Fruit fly (Drosophila melanogaster): ENCODE results near the gene NdufV3.

- no peak for TF ChIP-seq D1 (tag; optimal IDR thresholded peaks at IDR 0.05)
- TF ChIP-seq CG12605 (GFP tag; IDR thresholded peaks at IDR 0.05) = 0 out of 2 replicates have a peak, but pooled peaks have one; percentile 13
- TF ChIP-seq CG8301 (tag; optimal IDR thresholded peaks at IDR 0.05) = no peak
- no peak for TF ChIP-seq CG8159 (tag; optimal IDR thresholded peaks at IDR 0.05)
- 0 out of 3 replicates have a peak, but pooled peaks have one; percentile 17 for TF ChIP-seq fd96Ca (GFP tag; IDR thresholded peaks at IDR 0.05)
- TF ChIP-seq Pif1A (GFP tag; optimal IDR thresholded peaks at IDR 0.05) = no peak
- no peak for TF ChIP-seq CG10348 (GFP tag; IDR thresholded peaks at IDR 0.05)
- peak; percentile 7 for TF ChIP-seq Ets98B (GFP tag; IDR thresholded peaks at IDR 0.05)
- no peak for TF ChIP-seq CG15710 (tag; optimal IDR thresholded peaks at IDR 0.05)
- TF ChIP-seq CG34367 (tag; optimal IDR thresholded peaks at IDR 0.05) = no peak
These were observed 23.2 kb downstream of the NdufV3 start for dm6 chrX:11372764-11373712.
